Fruit fly (Drosophila melanogaster) whole organism, embryonic: ENCODE results near the gene CG5608.
A peak's percentile ranks its signal among the peaks of the same experiment; 100 is the strongest.

Experiments used
- Ada2b ChIP-seq: fragments of 200-800 bp; sonication (Bioruptor generic); IDR thresholded peaks from 2 replicates; pipeline ENCODE4 v1.3.6; 2022; ENCODE audit warnings: missing biosample characterization, missing genetic modification characterization
- Adf1 ChIP-seq: fragments of 200-800 bp; sonication (Bioruptor generic); IDR thresholded peaks from 2 replicates; pipeline ENCODE4 v1.3.6; 2022; ENCODE audit warnings: missing biosample characterization, missing genetic modification characterization
- Bteb2 ChIP-seq: fragments of 200-800 bp; sonication (Bioruptor generic); optimal IDR thresholded peaks from 2 replicates; lab custom pipeline; 2016; ENCODE audit warnings: missing biosample characterization, missing genetic modification characterization
- C15 ChIP-seq: fragments of 200-800 bp; sonication (Bioruptor generic); IDR thresholded peaks from 3 replicates; pipeline ENCODE4 v1.3.6; 2022; ENCODE audit warnings: missing biosample characterization, missing genetic modification characterization
- CG1233 ChIP-seq: fragments of 200-800 bp; sonication (Bioruptor generic); optimal IDR thresholded peaks from 4 replicates; lab custom pipeline; 2018; ENCODE audit warnings: missing biosample characterization, mild to moderate bottlenecking, missing genetic modification characterization
- CG12659 ChIP-seq: fragments of 200-800 bp; sonication (Bioruptor generic); optimal IDR thresholded peaks from 3 replicates; lab custom pipeline; 2017; ENCODE audit warnings: mild to moderate bottlenecking, missing biosample characterization, missing genetic modification reagents, missing genetic modification characterization
- CG13296 ChIP-seq: fragments of 200-800 bp; sonication (Bioruptor generic); optimal IDR thresholded peaks from 3 replicates; lab custom pipeline; 2018; ENCODE audit warnings: missing biosample characterization, mild to moderate bottlenecking, missing genetic modification characterization
- CG15601 ChIP-seq: fragments of 200-800 bp; sonication (Bioruptor generic); optimal IDR thresholded peaks from 3 replicates; lab custom pipeline; 2019; ENCODE audit warnings: missing biosample characterization, mild to moderate bottlenecking, missing genetic modification characterization, moderate library complexity
- CG16863 ChIP-seq: fragments of 200-800 bp; sonication (Bioruptor generic); optimal IDR thresholded peaks from 3 replicates; lab custom pipeline; 2016; ENCODE audit warnings: missing biosample characterization, missing genetic modification characterization
- CG33213 ChIP-seq: fragments of 200-800 bp; sonication (Bioruptor generic); optimal IDR thresholded peaks from 3 replicates; lab custom pipeline; 2016; ENCODE audit warnings: missing biosample characterization, missing genetic modification characterization
- CG34376 ChIP-seq: fragments of 200-800 bp; sonication (Bioruptor generic); optimal IDR thresholded peaks from 2 replicates; lab custom pipeline; 2018; ENCODE audit warnings: missing biosample characterization, mild to moderate bottlenecking, missing genetic modification characterization
- CG34422 ChIP-seq: fragments of 200-800 bp; sonication (Bioruptor generic); IDR thresholded peaks from 3 replicates; pipeline ENCODE4 v1.3.6; 2022; ENCODE audit warnings: missing biosample characterization, missing genetic modification characterization
- CG4617 ChIP-seq: fragments of 200-800 bp; sonication (Bioruptor generic); optimal IDR thresholded peaks from 3 replicates; lab custom pipeline; 2016; ENCODE audit warnings: missing biosample characterization, missing genetic modification characterization, borderline replicate concordance
- CG5180 ChIP-seq: fragments of 200-800 bp; sonication (Bioruptor generic); optimal IDR thresholded peaks from 3 replicates; lab custom pipeline; 2017; ENCODE audit warnings: missing biosample characterization, missing genetic modification characterization, mild to moderate bottlenecking, moderate library complexity, missing genetic modification reagents
- CG6689 ChIP-seq: fragments of 200-800 bp; sonication (Bioruptor generic); IDR thresholded peaks from 2 replicates; pipeline ENCODE4 v1.3.6; 2022; ENCODE audit warnings: missing biosample characterization, missing genetic modification characterization
- CG8765 ChIP-seq: fragments of 200-800 bp; sonication (Bioruptor generic); IDR thresholded peaks from 2 replicates; pipeline ENCODE4 v1.3.6; 2022; ENCODE audit warnings: missing biosample characterization, missing genetic modification characterization
- Deaf1 ChIP-seq: fragments of 200-800 bp; optimal IDR thresholded peaks from 3 replicates; lab custom pipeline; 2019; ENCODE audit warnings: missing biosample characterization, mild to moderate bottlenecking, missing genetic modification characterization, moderate library complexity
- E2f2 ChIP-seq: fragments of 200-800 bp; sonication (Bioruptor generic); IDR thresholded peaks from 2 replicates; pipeline ENCODE4 v1.3.6; 2022; ENCODE audit warnings: missing biosample characterization, missing genetic modification characterization
- HLH3B ChIP-seq: fragments of 200-800 bp; sonication (Bioruptor generic); IDR thresholded peaks from 2 replicates; pipeline ENCODE4 v1.3.6; 2022; ENCODE audit warnings: missing biosample characterization, missing genetic modification characterization
- HLH4C ChIP-seq: fragments of 200-800 bp; sonication (Bioruptor generic); IDR thresholded peaks from 3 replicates; pipeline ENCODE4 v1.3.6; 2022; ENCODE audit warnings: missing biosample characterization, missing genetic modification characterization; ENCODE audit not compliant: partially characterized antibody
- Hey ChIP-seq: fragments of 200-800 bp; sonication (Bioruptor generic); optimal IDR thresholded peaks from 3 replicates; lab custom pipeline; 2018; ENCODE audit warnings: missing biosample characterization, mild to moderate bottlenecking, missing genetic modification characterization
- MBD-R2 ChIP-seq: fragments of 200-800 bp; sonication (Bioruptor generic); IDR thresholded peaks from 2 replicates; pipeline ENCODE4 v1.3.6; 2022; ENCODE audit warnings: missing biosample characterization, missing genetic modification characterization
- Myb ChIP-seq: fragments of 200-800 bp; sonication (Bioruptor generic); optimal IDR thresholded peaks from 2 replicates; lab custom pipeline; 2016; ENCODE audit warnings: missing biosample characterization, missing genetic modification characterization
- Nf-YC ChIP-seq: fragments of 200-800 bp; optimal IDR thresholded peaks from 3 replicates; lab custom pipeline; 2019; ENCODE audit warnings: missing biosample characterization, mild to moderate bottlenecking, missing genetic modification characterization, moderate library complexity
- Oli ChIP-seq: fragments of 200-800 bp; sonication (Bioruptor generic); optimal IDR thresholded peaks from 2 replicates; lab custom pipeline; 2018; ENCODE audit warnings: missing biosample characterization, mild to moderate bottlenecking, missing genetic modification characterization, moderate library complexity
- Opbp ChIP-seq: fragments of 200-800 bp; sonication (Bioruptor generic); IDR thresholded peaks from 3 replicates; pipeline ENCODE4 v1.3.6; 2022; ENCODE audit warnings: missing biosample characterization, missing genetic modification characterization; ENCODE audit not compliant: partially characterized antibody
- Sin3A ChIP-seq: fragments of >200 bp; optimal IDR thresholded peaks from 2 replicates; lab custom pipeline; 2018
- YL-1 ChIP-seq: fragments of 200-800 bp; sonication (Bioruptor generic); optimal IDR thresholded peaks from 3 replicates; lab custom pipeline; 2017; ENCODE audit warnings: missing biosample characterization, mild to moderate bottlenecking, missing genetic modification characterization
- ash1 ChIP-seq: fragments of 200-800 bp; sonication (Bioruptor generic); optimal IDR thresholded peaks from 2 replicates; lab custom pipeline; 2018; ENCODE audit warnings: missing biosample characterization, mild to moderate bottlenecking, missing genetic modification characterization
- bcd ChIP-seq: fragments of 200-800 bp; sonication (Bioruptor generic); optimal IDR thresholded peaks from 2 replicates; lab custom pipeline; 2017; ENCODE audit warnings: missing biosample characterization, mild to moderate bottlenecking, missing genetic modification characterization
- cato ChIP-seq: fragments of 200-800 bp; sonication (Bioruptor generic); optimal IDR thresholded peaks from 2 replicates; lab custom pipeline; 2016; ENCODE audit warnings: missing biosample characterization, missing genetic modification characterization, borderline replicate concordance
- dm ChIP-seq: fragments of 200-800 bp; sonication (Bioruptor generic); optimal IDR thresholded peaks from 3 replicates; lab custom pipeline; 2016; ENCODE audit warnings: missing biosample characterization, missing genetic modification characterization
- gfzf ChIP-seq: fragments of 200-800 bp; sonication (Bioruptor generic); optimal IDR thresholded peaks from 2 replicates; lab custom pipeline; 2016; ENCODE audit warnings: missing biosample characterization, mild to moderate bottlenecking, missing genetic modification characterization, moderate library complexity
- grau ChIP-seq: fragments of 200-800 bp; optimal IDR thresholded peaks from 3 replicates; lab custom pipeline; 2019; ENCODE audit warnings: missing biosample characterization, mild to moderate bottlenecking, missing genetic modification characterization, moderate library complexity
- insv ChIP-seq, 2 experiments: fragments of 200-800 bp; sonication (Bioruptor generic); optimal IDR thresholded peaks; 3 replicates each; lab custom pipeline; 2016 to 2018; ENCODE audit warnings: missing biosample characterization in 2 of 2, missing genetic modification characterization in 2 of 2
- lilli ChIP-seq: fragments of 200-800 bp; sonication (Bioruptor generic); optimal IDR thresholded peaks from 3 replicates; lab custom pipeline; 2016; ENCODE audit warnings: missing biosample characterization, missing genetic modification characterization
- nerfin-1 ChIP-seq: fragments of 200-800 bp; sonication (Bioruptor generic); optimal IDR thresholded peaks from 3 replicates; lab custom pipeline; 2019; ENCODE audit warnings: missing biosample characterization, mild to moderate bottlenecking, missing genetic modification characterization, moderate library complexity
- nmo ChIP-seq: fragments of 200-800 bp; sonication (Bioruptor generic); optimal IDR thresholded peaks from 2 replicates; lab custom pipeline; 2018; ENCODE audit warnings: missing biosample characterization, mild to moderate bottlenecking, missing genetic modification characterization, moderate library complexity
- nom ChIP-seq: fragments of 200-800 bp; sonication (Bioruptor generic); optimal IDR thresholded peaks from 2 replicates; lab custom pipeline; 2017; ENCODE audit warnings: missing biosample characterization, missing genetic modification characterization, mild to moderate bottlenecking, moderate library complexity, missing genetic modification reagents
- phol ChIP-seq: fragments of 200-800 bp; sonication (Bioruptor generic); optimal IDR thresholded peaks from 3 replicates; lab custom pipeline; 2018; ENCODE audit warnings: missing biosample characterization, mild to moderate bottlenecking, missing genetic modification characterization, moderate library complexity
- pnt ChIP-seq: fragments of 200-800 bp; sonication (Bioruptor generic); optimal IDR thresholded peaks from 3 replicates; lab custom pipeline; 2016; ENCODE audit warnings: missing biosample characterization, missing genetic modification characterization
- pzg ChIP-seq: fragments of 200-800 bp; sonication (Bioruptor generic); optimal IDR thresholded peaks from 3 replicates; lab custom pipeline; 2018; ENCODE audit warnings: missing biosample characterization, mild to moderate bottlenecking, missing genetic modification characterization, moderate library complexity
- row ChIP-seq: fragments of 200-800 bp; sonication (Bioruptor generic); IDR thresholded peaks from 3 replicates; pipeline ENCODE4 v1.3.6; 2022; ENCODE audit warnings: missing biosample characterization, missing genetic modification characterization
- sna ChIP-seq: fragments of 200-800 bp; sonication (Bioruptor generic); IDR thresholded peaks from 2 replicates; pipeline ENCODE4 v1.3.6; 2022; ENCODE audit warnings: missing biosample characterization, missing genetic modification characterization; ENCODE audit not compliant: partially characterized antibody
- tll ChIP-seq, 2 experiments: fragments of 200-800 bp in 1 of 2; fragments of >200 bp in 1 of 2; sonication (Bioruptor generic) in 1 of 2; optimal IDR thresholded peaks; 2 replicates each; lab custom pipeline; 2017 to 2019; ENCODE audit warnings: missing biosample characterization in 2 of 2, missing genetic modification characterization in 2 of 2, mild to moderate bottlenecking in 1 of 2, moderate library complexity in 1 of 2
- trh ChIP-seq: fragments of 200-800 bp; sonication (Bioruptor generic); optimal IDR thresholded peaks from 2 replicates; lab custom pipeline; 2016; ENCODE audit warnings: missing biosample characterization, missing genetic modification characterization

The CG5608 gene

dm6 chr3R:12429120-12429610 is 35.9 kb downstream of the CG5608 start, which contains the start of the genes CG5641 and CG5245 (continued):
- TF ChIP-seq Hey (no peak), CG1233 (GFP tag; lab: Kevin White, UChicago) (no peak), HLH4C (no peak), Oli (tag; lab: Kevin White, UChicago) (no peak), HLH3B (GFP tag; lab: Robert Waterston, UW) (no peak), CG4617 (GFP tag; lab: Kevin White, UChicago) (peak; percentile 51), E2f2 (GFP tag; lab: Robert Waterston, UW) (peak; percentile 64), cato (GFP tag; lab: Kevin White, UChicago) (no peak), CG16863 (GFP tag; lab: Kevin White, UChicago) (no peak), CG13296 (GFP tag; lab: Kevin White, UChicago) (no peak), CG5180 (GFP tag; lab: Kevin White, UChicago) (no peak), Bteb2 (GFP tag; lab: Kevin White, UChicago) (no peak), Opbp (0 out of 3 replicates have a peak, but pooled peaks have one; percentile 12), CG8765 (GFP tag; lab: Robert Waterston, UW) (no peak), YL-1 (GFP tag; lab: Kevin White, UChicago) (peak; percentile 23), row (GFP tag; lab: Robert Waterston, UW) (peak; percentile 40; the same call in 2 of the 3 replicates), MBD-R2 (GFP tag; lab: Robert Waterston, UW) (peak; percentile 70), CG15601 (tag; lab: Kevin White, UChicago) (no peak), pzg (GFP tag; lab: Kevin White, UChicago) (peak; percentile 51), grau (no peak), Sin3A (lab: Kevin White, UChicago) (peak; percentile 34), nmo (GFP tag; lab: Kevin White, UChicago) (peak; percentile 20), lilli (GFP tag; lab: Kevin White, UChicago) (no peak), Myb (GFP tag; lab: Kevin White, UChicago) (peak; percentile 31), dm (no peak), Ada2b (GFP tag; lab: Robert Waterston, UW) (no peak), Adf1 (GFP tag; lab: Robert Waterston, UW) (no peak), phol (tag; lab: Kevin White, UChicago) (peak; percentile 29), nerfin-1 (tag; lab: Kevin White, UChicago) (peak; percentile 58), CG6689 (no peak), CG34422 (peak; percentile 31; the same call in 1 of the 3 replicates), gfzf (GFP tag; lab: Kevin White, UChicago) (peak; percentile 85), CG33213 (GFP tag; lab: Kevin White, UChicago) (no peak), nom (GFP tag; lab: Kevin White, UChicago) (no peak), insv (GFP tag; optimal IDR thresholded peaks at IDR 0.05; lab: Kevin White, UChicago) (peak in 1 of 2 experiments; percentile 0), ash1 (GFP tag; lab: Kevin White, UChicago) (no peak), Deaf1 (tag; lab: Kevin White, UChicago) (no peak), CG34376 (GFP tag; lab: Kevin White, UChicago) (no peak), CG12659 (peak; percentile 22), C15 (GFP tag; lab: Robert Waterston, UW) (no peak), bcd (no peak), sna (GFP tag; lab: Robert Waterston, UW) (no peak), tll (GFP tag; optimal IDR thresholded peaks at IDR 0.05; lab: Kevin White, UChicago) (no peak), pnt (GFP tag; lab: Kevin White, UChicago) (no peak), Nf-YC (tag; lab: Kevin White, UChicago) (no peak), trh (GFP tag; lab: Kevin White, UChicago) (no peak)
